Worm (Caenorhabditis elegans): ENCODE results near the gene D2045.9.

D2045.9 gene

DNA sequence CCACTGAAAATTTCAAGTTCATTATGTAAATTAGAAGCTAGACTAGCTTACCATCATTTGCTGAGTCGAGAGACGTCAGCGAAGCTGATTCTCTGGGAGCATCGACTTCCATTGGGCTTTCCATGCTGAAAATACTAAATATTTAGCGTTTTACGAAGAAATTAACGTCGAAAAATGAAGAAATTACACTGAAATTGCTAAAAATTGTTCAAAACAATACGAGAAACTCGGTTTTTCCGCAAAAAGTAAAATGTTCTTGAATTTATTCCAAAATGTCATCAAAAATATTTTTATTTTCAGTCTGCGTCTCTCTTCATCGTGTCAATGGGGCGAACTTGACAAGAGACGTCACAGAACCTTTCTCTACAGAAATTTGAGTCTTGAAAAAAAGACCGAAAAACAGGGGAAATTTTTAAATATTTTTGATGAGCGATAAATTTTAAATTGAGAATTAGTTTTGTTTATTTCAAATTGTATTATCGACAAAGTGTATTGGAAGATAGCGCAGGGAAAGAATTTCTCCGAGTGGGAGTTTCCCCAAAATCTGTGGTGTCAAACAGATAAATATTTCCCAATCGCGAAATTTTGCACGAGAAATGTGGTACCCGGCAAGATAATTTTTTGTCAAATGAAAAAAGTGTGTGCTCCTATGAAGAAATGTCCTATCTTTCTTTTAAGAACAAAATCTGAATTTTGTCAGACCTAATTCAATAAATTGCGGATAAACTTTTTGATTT lies 14.4 kb upstream of the D2045.9 start, which contains the start of gene ecps-1 (continued):
- TF ChIP-seq F44E2.7 (GFP tag; IDR thresholded peaks at IDR 0.05) (no peak), lin-15B (tag; optimal IDR thresholded peaks at IDR 0.05) (peak; percentile 88), rbr-2 (tag; optimal IDR thresholded peaks at IDR 0.05) (peak; percentile 60), D1046.2 (GFP tag; IDR thresholded peaks at IDR 0.05) (no peak), unc-62 (GFP tag; optimal IDR thresholded peaks at IDR 0.05 in 1 of 2) (no peak), unc-62 (tag; optimal IDR thresholded peaks at IDR 0.05) (no peak), zfp-3 (GFP tag; conservative IDR thresholded peaks at IDR 0.05) (0 out of 2 replicates have a peak, but pooled peaks have one; percentile 66), nhr-237 (tag; optimal IDR thresholded peaks at IDR 0.05) (no peak), duxl-1 (tag; optimal IDR thresholded peaks at IDR 0.05; ENCODE audit: poor library complexity) (peak; percentile 80), spr-1 (tag; optimal IDR thresholded peaks at IDR 0.05) (no peak), Y48G9A.11 (GFP tag; IDR thresholded peaks at IDR 0.05) (peak; percentile 78), tra-1 (GFP tag; IDR thresholded peaks at IDR 0.05) (peak; percentile 90), lin-29 (GFP tag; IDR thresholded peaks at IDR 0.05) (no peak), nhr-25 (tag; optimal IDR thresholded peaks at IDR 0.05; ENCODE audit: borderline replicate concordance, insufficient read depth) (peak; percentile 28), nhr-76 (tag; optimal IDR thresholded peaks at IDR 0.05) (no peak), ctbp-1 (GFP tag; IDR thresholded peaks at IDR 0.05) (no peak), mxl-2 (GFP tag; conservative IDR thresholded peaks at IDR 0.05) (no peak), ces-1 (GFP tag; optimal IDR thresholded peaks at IDR 0.05) (peak; percentile 7), pha-4 (GFP tag; IDR thresholded peaks at IDR 0.05) (0 out of 2 replicates have a peak, but pooled peaks have one; percentile 74), pha-4 (tag; optimal IDR thresholded peaks at IDR 0.05) (peak; percentile 79), madf-9 (GFP tag; conservative IDR thresholded peaks at IDR 0.05) (peak; percentile 85), mep-1 (tag; optimal IDR thresholded peaks at IDR 0.05) (peak; percentile 94), F37D6.2 (tag; optimal IDR thresholded peaks at IDR 0.05) (peak; percentile 24), lin-13 (GFP tag; optimal IDR thresholded peaks at IDR 0.05) (no peak), nhr-111 (GFP tag; optimal IDR thresholded peaks at IDR 0.05) (no peak), unc-39 (tag; optimal IDR thresholded peaks at IDR 0.05) (no peak), lin-38 (GFP tag; IDR thresholded peaks at IDR 0.05) (peak; percentile 99), php-3 (GFP tag; IDR thresholded peaks at IDR 0.05) (0 out of 2 replicates have a peak, but pooled peaks have one; percentile 32), ceh-28 (tag; optimal IDR thresholded peaks at IDR 0.05) (no peak), daf-8 (GFP tag; IDR thresholded peaks at IDR 0.05) (no peak), nhr-77 (tag; optimal IDR thresholded peaks at IDR 0.05) (peak; percentile 84), hif-1 (tag; optimal IDR thresholded peaks at IDR 0.05) (peak in 1 of 2 experiments; percentile 92), T26A8.4 (GFP tag; IDR thresholded peaks at IDR 0.05) (peak; percentile 60), dmd-8 (GFP tag; IDR thresholded peaks at IDR 0.05) (no peak), nhr-10 (tag; optimal IDR thresholded peaks at IDR 0.05) (peak; percentile 42), arid-1 (GFP tag; conservative IDR thresholded peaks at IDR 0.05) (peak; percentile 86), zip-2 (tag; optimal IDR thresholded peaks at IDR 0.05) (no peak), hlh-11 (tag; optimal IDR thresholded peaks at IDR 0.05) (peak; percentile 70), nhr-48 (tag; optimal IDR thresholded peaks at IDR 0.05) (no peak), ceh-32 (tag; optimal IDR thresholded peaks at IDR 0.05; ENCODE audit: poor library complexity) (no peak), mes-2 (tag; optimal IDR thresholded peaks at IDR 0.05; ENCODE audit: poor library complexity, severe bottlenecking) (peak; percentile 98), Y5F2A.4 (GFP tag; optimal IDR thresholded peaks at IDR 0.05) (no peak), sdz-12 (GFP tag; optimal IDR thresholded peaks at IDR 0.05) (no peak), ZK337.2 (GFP tag; IDR thresholded peaks at IDR 0.05) (peak; percentile 77), nhr-41 (GFP tag; IDR thresholded peaks at IDR 0.05) (no peak), zfp-2 (tag; optimal IDR thresholded peaks at IDR 0.05) (no peak), ceh-82 (tag; optimal IDR thresholded peaks at IDR 0.05) (no peak), snpc-1.2 (GFP tag; IDR thresholded peaks at IDR 0.05) (0 out of 2 replicates have a peak, but pooled peaks have one; percentile 38), fkh-10 (GFP tag; optimal IDR thresholded peaks at IDR 0.05) (peak; percentile 26), saeg-2 (GFP tag; IDR thresholded peaks at IDR 0.05) (no peak)

Measured in whole organism, L4 larva.